Worm (Caenorhabditis elegans) whole organism, L4 larva: ENCODE measurements around the gene hpo-31.

ENCODE experiments used
- F26F4.8 ChIP-seq: fragments of 200-800 bp; sonication (Bioruptor generic); conservative IDR thresholded peaks from 2 replicates; pipeline ENCODE4 v1.3.6; 2022; ENCODE audit warnings: missing genetic modification characterization, missing compliant biosample characterization
- F37D6.2 ChIP-seq: sonication (generic microtip); optimal IDR thresholded peaks from 2 replicates; lab custom pipeline; 2016; ENCODE audit warnings: mild to moderate bottlenecking, missing genetic modification characterization, missing compliant biosample characterization
- F44E2.7 ChIP-seq: fragments of 200-800 bp; sonication (Bioruptor generic); IDR thresholded peaks from 2 replicates; pipeline ENCODE4 v2.1.2; 2022; ENCODE audit warnings: missing genetic modification characterization, missing compliant biosample characterization
- Y105C5A.15 ChIP-seq: fragments of 200-800 bp; sonication (Bioruptor generic); IDR thresholded peaks from 2 replicates; pipeline ENCODE4 v1.3.6; 2022; ENCODE audit warnings: missing genetic modification characterization, missing compliant biosample characterization
- aha-1 ChIP-seq: fragments of 150-350 bp; peaks from one replicate; lab custom pipeline; 2014; ENCODE audit warnings: missing biosample characterization, missing genetic modification characterization
- ceh-82 ChIP-seq: sonication (generic microtip); optimal IDR thresholded peaks from 2 replicates; lab custom pipeline; 2017; ENCODE audit warnings: missing biosample characterization, missing genetic modification characterization
- ces-1 ChIP-seq: fragments of 150-350 bp; sonication (generic microtip); optimal IDR thresholded peaks from 4 replicates; lab custom pipeline; 2014; ENCODE audit warnings: missing biosample characterization, missing genetic modification reagents, missing genetic modification characterization
- daf-12 ChIP-seq: fragments of 150-350 bp; optimal IDR thresholded peaks from 2 replicates; lab custom pipeline; 2014; ENCODE audit warnings: missing biosample characterization, missing genetic modification reagents, missing genetic modification characterization
- daf-16 ChIP-seq, 3 experiments: sonication (generic microtip); optimal IDR thresholded peaks; 2 replicates each; lab custom pipeline; 2016 to 2017; ENCODE audit warnings: missing genetic modification characterization in 3 of 3, missing genetic modification reagents in 3 of 3, mild to moderate bottlenecking in 2 of 3, missing compliant biosample characterization in 2 of 3, missing biosample characterization in 1 of 3, moderate library complexity in 1 of 3
- dmd-6 ChIP-seq: fragments of 200-800 bp; sonication (Bioruptor generic); IDR thresholded peaks from 2 replicates; pipeline ENCODE4 v1.3.6; 2022; ENCODE audit warnings: missing genetic modification reagents, missing genetic modification characterization, missing compliant biosample characterization
- dmd-8 ChIP-seq: fragments of 200-800 bp; sonication (Bioruptor generic); IDR thresholded peaks from 2 replicates; pipeline ENCODE4 v1.3.6; 2022; ENCODE audit warnings: missing genetic modification characterization, missing compliant biosample characterization
- dpl-1 ChIP-seq: fragments of 150-350 bp; optimal IDR thresholded peaks from 2 replicates; lab custom pipeline; 2014; ENCODE audit warnings: missing biosample characterization, missing genetic modification reagents, missing genetic modification characterization
- dve-1 ChIP-seq: sonication (generic microtip); optimal IDR thresholded peaks from 2 replicates; lab custom pipeline; 2017; ENCODE audit warnings: antibody characterized with exemption, mild to moderate bottlenecking, missing genetic modification characterization, missing compliant biosample characterization; ENCODE audit not compliant: insufficient read depth
- fkh-10 ChIP-seq: fragments of 150-350 bp; optimal IDR thresholded peaks from 2 replicates; lab custom pipeline; 2014; ENCODE audit warnings: missing biosample characterization, missing genetic modification reagents, missing genetic modification characterization
- fos-1 ChIP-seq: fragments of 150-350 bp; optimal IDR thresholded peaks from 2 replicates; lab custom pipeline; 2014; ENCODE audit warnings: missing biosample characterization, missing genetic modification characterization
- hlh-11 ChIP-seq: fragments of 200-800 bp; sonication (Bioruptor generic); optimal IDR thresholded peaks from 2 replicates; lab custom pipeline; 2018; ENCODE audit warnings: mild to moderate bottlenecking, missing genetic modification characterization, missing compliant biosample characterization
- hlh-30 ChIP-seq: sonication (generic microtip); optimal IDR thresholded peaks from 2 replicates; lab custom pipeline; 2017; ENCODE audit warnings: antibody characterized with exemption, mild to moderate bottlenecking, missing genetic modification characterization, missing compliant biosample characterization; ENCODE audit not compliant: insufficient read depth
- lin-13 ChIP-seq: fragments of 150-350 bp; optimal IDR thresholded peaks from 2 replicates; lab custom pipeline; 2014; ENCODE audit warnings: missing biosample characterization, missing genetic modification reagents, missing genetic modification characterization
- lir-3 ChIP-seq: sonication (generic microtip); optimal IDR thresholded peaks from 2 replicates; lab custom pipeline; 2016; ENCODE audit warnings: mild to moderate bottlenecking, missing genetic modification characterization, missing compliant biosample characterization
- lsy-2 ChIP-seq, 2 experiments: fragments of 150-350 bp in 1 of 2; sonication (generic microtip) in 1 of 2; optimal IDR thresholded peaks; 2 replicates each; lab custom pipeline; 2014 to 2017; ENCODE audit warnings: missing biosample characterization in 2 of 2, missing genetic modification characterization in 2 of 2
- madf-5 ChIP-seq, 2 experiments: fragments of 200-800 bp; sonication (Bioruptor generic); IDR thresholded peaks; 2 replicates each; pipeline ENCODE4 v1.3.6; 2022; ENCODE audit warnings: missing compliant biosample characterization in 2 of 2, missing genetic modification characterization in 2 of 2
- madf-9 ChIP-seq: fragments of 200-800 bp; sonication (Bioruptor generic); conservative IDR thresholded peaks from 2 replicates; pipeline ENCODE4 v1.3.6; 2022; ENCODE audit warnings: missing genetic modification reagents, missing genetic modification characterization, missing compliant biosample characterization
- mes-2 ChIP-seq: sonication (generic microtip); optimal IDR thresholded peaks from 2 replicates; lab custom pipeline; 2016; ENCODE audit warnings: missing genotype, mild to moderate bottlenecking, missing genetic modification characterization, missing compliant biosample characterization; ENCODE audit not compliant: poor library complexity, severe bottlenecking
- mxl-2 ChIP-seq: fragments of 200-800 bp; sonication (Bioruptor generic); conservative IDR thresholded peaks from 2 replicates; pipeline ENCODE4 v1.3.6; 2022; ENCODE audit warnings: missing genetic modification reagents, missing genetic modification characterization, missing compliant biosample characterization
- mxl-3 ChIP-seq: fragments of 200-800 bp; sonication (Bioruptor generic); optimal IDR thresholded peaks from 2 replicates; lab custom pipeline; 2018; ENCODE audit warnings: mild to moderate bottlenecking, missing genetic modification characterization, missing compliant biosample characterization
- nhr-10 ChIP-seq: fragments of 150-350 bp; optimal IDR thresholded peaks from 2 replicates; lab custom pipeline; 2014; ENCODE audit warnings: missing biosample characterization, missing genetic modification characterization
- nhr-11 ChIP-seq: fragments of 150-350 bp; optimal IDR thresholded peaks from 2 replicates; lab custom pipeline; 2014; ENCODE audit warnings: missing biosample characterization, missing genetic modification characterization
- nhr-237 ChIP-seq: sonication (generic microtip); optimal IDR thresholded peaks from 2 replicates; lab custom pipeline; 2017; ENCODE audit warnings: missing biosample characterization, missing genetic modification characterization
- nhr-28 ChIP-seq: fragments of 150-350 bp; optimal IDR thresholded peaks from 2 replicates; lab custom pipeline; 2014; ENCODE audit warnings: missing biosample characterization, missing genetic modification characterization
- nhr-41 ChIP-seq: fragments of 200-800 bp; sonication (Bioruptor generic); IDR thresholded peaks from 2 replicates; pipeline ENCODE4 v1.3.6; 2022; ENCODE audit warnings: missing genetic modification reagents, missing genetic modification characterization, missing compliant biosample characterization
- nhr-77 ChIP-seq: fragments of 150-350 bp; optimal IDR thresholded peaks from 2 replicates; lab custom pipeline; 2014; ENCODE audit warnings: missing biosample characterization, missing genetic modification characterization
- pqm-1 ChIP-seq: sonication (generic microtip); optimal IDR thresholded peaks from 2 replicates; lab custom pipeline; 2017; ENCODE audit warnings: missing biosample characterization, missing genetic modification characterization
- saeg-2 ChIP-seq: fragments of 200-800 bp; sonication (Bioruptor generic); IDR thresholded peaks from 2 replicates; pipeline ENCODE4 v1.3.6; 2022; ENCODE audit warnings: missing genetic modification reagents, missing genetic modification characterization, missing compliant biosample characterization
- set-16 ChIP-seq: fragments of 200-800 bp; sonication (Bioruptor generic); IDR thresholded peaks from 2 replicates; pipeline ENCODE4 v1.3.6; 2022; ENCODE audit warnings: missing genetic modification reagents, missing genetic modification characterization, missing compliant biosample characterization
- spr-1 ChIP-seq: sonication (generic microtip); optimal IDR thresholded peaks from 2 replicates; lab custom pipeline; 2016; ENCODE audit warnings: mild to moderate bottlenecking, missing genetic modification characterization, missing compliant biosample characterization
- spr-3 ChIP-seq: fragments of 200-800 bp; sonication (Bioruptor generic); optimal IDR thresholded peaks from 2 replicates; lab custom pipeline; 2018; ENCODE audit warnings: mild to moderate bottlenecking, missing genetic modification characterization, missing compliant biosample characterization
- tag-97 ChIP-seq: fragments of 200-800 bp; sonication (Bioruptor generic); IDR thresholded peaks from 2 replicates; pipeline ENCODE4 v1.3.6; 2022; ENCODE audit warnings: missing genetic modification characterization, missing compliant biosample characterization
- unc-39 ChIP-seq: sonication (generic microtip); optimal IDR thresholded peaks from 2 replicates; lab custom pipeline; 2017; ENCODE audit warnings: missing biosample characterization, missing genetic modification characterization
- unc-62 ChIP-seq, 3 experiments: fragments of 150-350 bp in 1 of 3; sonication (generic microtip); optimal IDR thresholded peaks in 2 of 3; peaks in 1 of 3; 1 replicate in 1 of 3; 2 replicates in 2 of 3; lab custom pipeline; 2014 to 2017; ENCODE audit warnings: missing biosample characterization in 3 of 3, missing genetic modification characterization in 3 of 3, missing genetic modification reagents in 3 of 3, missing genotype in 1 of 3
- ztf-11 ChIP-seq: fragments of 150-350 bp; optimal IDR thresholded peaks from 2 replicates; lab custom pipeline; 2014; ENCODE audit warnings: missing biosample characterization, missing genetic modification characterization
- ztf-7 ChIP-seq: fragments of 150-350 bp; optimal IDR thresholded peaks from 2 replicates; lab custom pipeline; 2014; ENCODE audit warnings: missing biosample characterization, missing genetic modification characterization

hpo-31 gene

ce11 chrV:13822752-13823151, at the start of gene hpo-31:
TSS of gene hpo-31 (plus strand) at chrV:13823052.
- TF ChIP-seq mes-2 (tag; lab: Kevin White, UChicago) (no peak), aha-1 (tag; lab: Kevin White, UChicago) (peak; percentile 72)

ce11 chrV:13775529-13775928, 47.3 kb upstream of the hpo-31 start, which contains the start of gene F53C11.1:
TSS of gene F53C11.1 (plus strand) at chrV:13775796.
- TF ChIP-seq nhr-77 (tag; lab: Kevin White, UChicago): no peak
- no peak for TF ChIP-seq ztf-11
- TF ChIP-seq madf-5 (GFP tag; IDR thresholded peaks at IDR 0.05; lab: Robert Waterston, UW): no peak
- TF ChIP-seq ces-1 (GFP tag; lab: Kevin White, UChicago): no peak
- no peak for TF ChIP-seq fos-1 (tag; lab: Kevin White, UChicago)
- TF ChIP-seq aha-1 (tag; lab: Kevin White, UChicago): peak; percentile 77
- TF ChIP-seq lir-3 (tag; lab: Kevin White, UChicago): no peak
- TF ChIP-seq dpl-1 (GFP tag; lab: Kevin White, UChicago): no peak
- no peak for TF ChIP-seq F37D6.2 (tag; lab: Kevin White, UChicago)
- peak; percentile 19 for TF ChIP-seq nhr-28 (tag; lab: Kevin White, UChicago)
- TF ChIP-seq nhr-10 (tag; lab: Kevin White, UChicago): no peak
- TF ChIP-seq daf-12 (tag; lab: Kevin White, UChicago): no peak
- no peak for TF ChIP-seq saeg-2
- no peak for TF ChIP-seq F26F4.8
- peak; percentile 7 for TF ChIP-seq pqm-1 (tag; lab: Kevin White, UChicago)
- TF ChIP-seq dmd-6 (GFP tag; lab: Robert Waterston, UW): peak; percentile 34; the same call in 1 of the 2 replicates
- TF ChIP-seq unc-62 (GFP tag; optimal IDR thresholded peaks at IDR 0.05 in 1 of 2; lab: Kevin White, UChicago): peak in 1 of 2 experiments; percentile 19
- no peak for TF ChIP-seq unc-62 (tag; optimal IDR thresholded peaks at IDR 0.05; lab: Kevin White, UChicago)

- TF ChIP-seq hlh-11 (tag; lab: Kevin White, UChicago) (no peak), unc-62 (GFP tag; optimal IDR thresholded peaks at IDR 0.05 in 1 of 2; lab: Kevin White, UChicago) (peak in 1 of 2 experiments; percentile 85), unc-62 (tag; optimal IDR thresholded peaks at IDR 0.05; lab: Kevin White, UChicago) (no peak), dmd-8 (no peak), daf-16 (GFP tag; optimal IDR thresholded peaks at IDR 0.05; lab: Kevin White, UChicago) (peak in 1 of 2 experiments; percentile 70), daf-16 (tag; optimal IDR thresholded peaks at IDR 0.05; lab: Kevin White, UChicago) (no peak)
- TF ChIP-seq, all 104 proteins: peak for 2
Observed at ce11 chrV:13777857-13778256, 45.0 kb upstream of the hpo-31 start, which contains the start of gene F53C11.9. TSS of gene F53C11.9 (plus strand) at chrV:13778015.

ce11 chrV:13780902-13781301, 42.0 kb upstream of the hpo-31 start:
- no peak for TF ChIP-seq tag-97 (GFP tag; lab: Robert Waterston, UW)
- TF ChIP-seq mxl-2 (GFP tag; lab: Robert Waterston, UW): no peak
- no peak for TF ChIP-seq mes-2 (tag; lab: Kevin White, UChicago)
- TF ChIP-seq unc-62 (GFP tag; optimal IDR thresholded peaks at IDR 0.05 in 1 of 2; lab: Kevin White, UChicago): peak in 1 of 2 experiments; percentile 97
- TF ChIP-seq unc-62 (tag; optimal IDR thresholded peaks at IDR 0.05; lab: Kevin White, UChicago): no peak
- TF ChIP-seq nhr-41 (GFP tag; lab: Robert Waterston, UW): no peak
- no peak for TF ChIP-seq F44E2.7

ce11 chrV:13782190-13782589, 40.7 kb upstream of the hpo-31 start, which contains the start of gene decr-1.1:
TSS of gene decr-1.1 (plus strand) at chrV:13782399.
- no peak for TF ChIP-seq madf-9 (GFP tag; lab: Robert Waterston, UW)
- TF ChIP-seq spr-1: no peak
- TF ChIP-seq tag-97 (GFP tag; lab: Robert Waterston, UW): no peak
- peak; percentile 23 for TF ChIP-seq hlh-30
- no peak for TF ChIP-seq spr-3 (GFP tag; lab: Kevin White, UChicago)
- TF ChIP-seq hlh-11 (tag; lab: Kevin White, UChicago): peak; percentile 20
- TF ChIP-seq ceh-82 (tag; lab: Kevin White, UChicago): no peak
- TF ChIP-seq dmd-6 (GFP tag; lab: Robert Waterston, UW): peak; percentile 56
- no peak for TF ChIP-seq set-16 (GFP tag; lab: Robert Waterston, UW)
- no peak for TF ChIP-seq unc-62 (GFP tag; optimal IDR thresholded peaks at IDR 0.05 in 1 of 2; lab: Kevin White, UChicago)
- no peak for TF ChIP-seq unc-62 (tag; optimal IDR thresholded peaks at IDR 0.05; lab: Kevin White, UChicago)
- no peak for TF ChIP-seq nhr-11 (tag; lab: Kevin White, UChicago)
- no peak for TF ChIP-seq F37D6.2 (tag; lab: Kevin White, UChicago)
- no peak for TF ChIP-seq ztf-7 (tag; lab: Kevin White, UChicago)
- peak; percentile 17 for TF ChIP-seq dve-1 (tag; lab: Kevin White, UChicago)
- TF ChIP-seq Y105C5A.15 (GFP tag; lab: Robert Waterston, UW): no peak
- peak; percentile 12 for TF ChIP-seq pqm-1 (tag; lab: Kevin White, UChicago)
- TF ChIP-seq lsy-2 (tag; optimal IDR thresholded peaks at IDR 0.05; lab: Kevin White, UChicago): no peak
- no peak for TF ChIP-seq mxl-3 (GFP tag; lab: Kevin White, UChicago)
- TF ChIP-seq nhr-237: no peak
- no peak for TF ChIP-seq lin-13 (GFP tag; lab: Kevin White, UChicago)
- peak; percentile 19 for TF ChIP-seq nhr-10 (tag; lab: Kevin White, UChicago)
- TF ChIP-seq unc-39 (tag; lab: Kevin White, UChicago): no peak
- TF ChIP-seq fkh-10 (GFP tag; lab: Kevin White, UChicago): no peak
- TF ChIP-seq aha-1 (tag; lab: Kevin White, UChicago): peak; percentile 95
